Worm (Caenorhabditis elegans) whole organism, L3 larva: ENCODE data around the gene T05A7.13.

Source experiments
- R02D3.7 ChIP-seq: fragments of 150-350 bp; optimal IDR thresholded peaks from 2 replicates; lab custom pipeline; 2014; ENCODE audit warnings: missing biosample characterization, missing genetic modification characterization
- ZK546.5 ChIP-seq: sonication (generic microtip); optimal IDR thresholded peaks from 2 replicates; lab custom pipeline; 2017; ENCODE audit warnings: missing biosample characterization, missing genetic modification characterization
- aly-2 ChIP-seq: fragments of 150-350 bp; optimal IDR thresholded peaks from 2 replicates; lab custom pipeline; 2014; ENCODE audit warnings: missing biosample characterization, missing genetic modification characterization
- ama-1 ChIP-seq: fragments of 150-350 bp; optimal IDR thresholded peaks from 2 replicates; lab custom pipeline; 2018
- ceh-28 ChIP-seq: fragments of 150-350 bp; optimal IDR thresholded peaks from 2 replicates; lab custom pipeline; 2014; ENCODE audit warnings: missing biosample characterization, missing genetic modification reagents, missing genetic modification characterization
- ceh-82 ChIP-seq: fragments of 150-350 bp; optimal IDR thresholded peaks from 2 replicates; lab custom pipeline; 2014; ENCODE audit warnings: missing biosample characterization, missing genetic modification characterization
- ceh-9 ChIP-seq: sonication (generic microtip); optimal IDR thresholded peaks from 2 replicates; lab custom pipeline; 2018; ENCODE audit warnings: missing biosample characterization, missing genetic modification characterization
- daf-12 ChIP-seq: fragments of 150-350 bp; optimal IDR thresholded peaks from 2 replicates; lab custom pipeline; 2014; ENCODE audit warnings: missing biosample characterization, missing genetic modification reagents, missing genetic modification characterization
- egl-27 ChIP-seq: sonication (generic microtip); optimal IDR thresholded peaks from 4 replicates; lab custom pipeline; 2017; ENCODE audit warnings: missing biosample characterization, missing genetic modification reagents, missing genetic modification characterization
- egl-5 ChIP-seq: fragments of 150-350 bp; optimal IDR thresholded peaks from 2 replicates; lab custom pipeline; 2017; ENCODE audit warnings: missing biosample characterization, missing genetic modification reagents, missing genetic modification characterization, inconsistent platforms
- elt-2 ChIP-seq: sonication (generic microtip); optimal IDR thresholded peaks from 2 replicates; lab custom pipeline; 2016; ENCODE audit warnings: missing genetic modification reagents, mild to moderate bottlenecking, missing genetic modification characterization, missing compliant biosample characterization
- elt-3 ChIP-seq, 3 experiments: fragments of 150-350 bp in 1 of 3; sonication (generic microtip) in 2 of 3; optimal IDR thresholded peaks; 2 replicates in 2 of 3; 4 replicates in 1 of 3; lab custom pipeline; 2014 to 2017; ENCODE audit warnings: missing biosample characterization in 3 of 3, missing genetic modification characterization in 3 of 3
- fkh-10 ChIP-seq: sonication (generic microtip); optimal IDR thresholded peaks from 2 replicates; lab custom pipeline; 2017; ENCODE audit warnings: missing biosample characterization, missing genetic modification reagents, missing genetic modification characterization
- fkh-2 ChIP-seq: fragments of 150-350 bp; optimal IDR thresholded peaks from 2 replicates; lab custom pipeline; 2014; ENCODE audit warnings: missing biosample characterization, missing genetic modification reagents, missing genetic modification characterization
- fos-1 ChIP-seq: fragments of 150-350 bp; optimal IDR thresholded peaks from 2 replicates; lab custom pipeline; 2014; ENCODE audit warnings: missing biosample characterization, missing genetic modification characterization
- hmg-11 ChIP-seq: sonication (generic microtip); optimal IDR thresholded peaks from 2 replicates; lab custom pipeline; 2016; ENCODE audit warnings: missing genetic modification characterization, missing compliant biosample characterization
- lin-15B ChIP-seq: fragments of 150-350 bp; optimal IDR thresholded peaks from 2 replicates; lab custom pipeline; 2014; ENCODE audit warnings: missing biosample characterization, missing genetic modification characterization
- lin-39 ChIP-seq: fragments of 150-350 bp; optimal IDR thresholded peaks from 2 replicates; lab custom pipeline; 2018; ENCODE audit warnings: missing biosample characterization, missing genetic modification reagents, missing genetic modification characterization
- lsy-12 ChIP-seq: sonication (generic microtip); optimal IDR thresholded peaks from 2 replicates; lab custom pipeline; 2016; ENCODE audit warnings: mild to moderate bottlenecking, missing genetic modification characterization, missing compliant biosample characterization
- mml-1 ChIP-seq: fragments of 150-350 bp; sonication (generic microtip); optimal IDR thresholded peaks from 3 replicates; lab custom pipeline; 2014; ENCODE audit warnings: missing biosample characterization, missing genetic modification characterization
- nfya-1 ChIP-seq: sonication (generic microtip); optimal IDR thresholded peaks from 2 replicates; lab custom pipeline; 2017; ENCODE audit warnings: missing genetic modification characterization, mild to moderate bottlenecking, missing compliant biosample characterization, antibody characterized with exemption, moderate library complexity; ENCODE audit not compliant: insufficient read depth
- nhr-11 ChIP-seq: fragments of 150-350 bp; optimal IDR thresholded peaks from 2 replicates; lab custom pipeline; 2014; ENCODE audit warnings: missing biosample characterization, missing genetic modification characterization
- nhr-23 ChIP-seq: fragments of 150-350 bp; optimal IDR thresholded peaks from 2 replicates; lab custom pipeline; 2014; ENCODE audit warnings: missing biosample characterization, missing genetic modification reagents, missing genetic modification characterization
- nhr-237 ChIP-seq: fragments of 150-350 bp; optimal IDR thresholded peaks from 2 replicates; lab custom pipeline; 2014; ENCODE audit warnings: missing biosample characterization, missing genetic modification characterization
- nhr-25 ChIP-seq: sonication (generic microtip); optimal IDR thresholded peaks from 2 replicates; lab custom pipeline; 2017; ENCODE audit warnings: missing biosample characterization, missing genetic modification characterization
- nhr-43 ChIP-seq: sonication (generic microtip); optimal IDR thresholded peaks from 2 replicates; lab custom pipeline; 2016; ENCODE audit warnings: mild to moderate bottlenecking, missing genetic modification characterization, missing compliant biosample characterization; ENCODE audit not compliant: poor library complexity, severe bottlenecking
- nhr-76 ChIP-seq: fragments of 150-350 bp; sonication (generic microtip); optimal IDR thresholded peaks from 5 replicates; lab custom pipeline; 2014; ENCODE audit warnings: missing biosample characterization, missing genetic modification characterization
- nhr-77 ChIP-seq: fragments of 150-350 bp; optimal IDR thresholded peaks from 2 replicates; lab custom pipeline; 2014; ENCODE audit warnings: missing biosample characterization, missing genetic modification characterization
- pha-4 ChIP-seq: fragments of 150-350 bp; optimal IDR thresholded peaks from 2 replicates; lab custom pipeline; 2014; ENCODE audit warnings: missing biosample characterization, missing genetic modification reagents, missing genetic modification characterization
- pqm-1 ChIP-seq: fragments of 150-350 bp; optimal IDR thresholded peaks from 2 replicates; lab custom pipeline; 2017; ENCODE audit warnings: missing biosample characterization, missing genetic modification characterization, inconsistent platforms
- sea-2 ChIP-seq: fragments of 150-350 bp; sonication (generic microtip); optimal IDR thresholded peaks from 4 replicates; lab custom pipeline; 2014; ENCODE audit warnings: missing biosample characterization, missing genetic modification reagents, missing genetic modification characterization
- skn-1 ChIP-seq: fragments of 150-350 bp; optimal IDR thresholded peaks from 2 replicates; lab custom pipeline; 2014; ENCODE audit warnings: missing biosample characterization, missing genetic modification characterization
- snpc-4 ChIP-seq: fragments of 150-350 bp; optimal IDR thresholded peaks from 2 replicates; lab custom pipeline; 2014; ENCODE audit warnings: missing biosample characterization, missing genetic modification characterization
- unc-39 ChIP-seq: sonication (generic microtip); optimal IDR thresholded peaks from 4 replicates; lab custom pipeline; 2017; ENCODE audit warnings: missing biosample characterization, missing genetic modification characterization
- ztf-11 ChIP-seq: fragments of 150-350 bp; optimal IDR thresholded peaks from 2 replicates; lab custom pipeline; 2014; ENCODE audit warnings: missing biosample characterization, missing genetic modification characterization
- ztf-4 ChIP-seq: fragments of 150-350 bp; optimal IDR thresholded peaks from 2 replicates; lab custom pipeline; 2014; ENCODE audit warnings: missing biosample characterization, missing genetic modification characterization

T05A7.13 gene

DNA sequence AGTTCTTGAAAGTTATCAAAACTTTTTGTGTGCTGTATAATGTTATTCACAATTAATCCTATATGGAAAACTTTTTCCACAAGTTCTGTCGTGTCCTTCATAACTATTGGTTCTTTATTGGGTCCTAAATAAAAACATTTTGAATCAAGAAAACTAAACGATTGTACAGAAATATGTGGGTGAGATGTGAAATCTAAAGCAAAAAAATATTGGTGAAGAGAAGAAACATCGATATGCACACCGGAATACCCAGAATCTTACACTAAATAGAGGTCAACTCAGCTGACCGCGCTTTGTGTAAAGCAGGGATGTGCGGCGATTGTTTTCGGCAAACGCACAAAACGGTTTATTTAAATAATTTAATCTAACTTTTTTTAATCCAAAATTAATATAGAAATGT is at the start of gene T05A7.13:
Gene T05A7.13, minus strand, starts transcription at position 101 of the 400 bp plus-strand sequence.
- TF ChIP-seq fos-1 (tag; lab: Kevin White, UChicago) (no peak), nhr-76 (tag; lab: Kevin White, UChicago) (no peak), aly-2 (tag; lab: Kevin White, UChicago) (no peak), unc-39 (tag; lab: Kevin White, UChicago) (no peak), fkh-10 (GFP tag; lab: Kevin White, UChicago) (no peak), ceh-9 (tag; lab: Kevin White, UChicago) (no peak), fkh-2 (tag; lab: Kevin White, UChicago) (no peak)

DNA sequence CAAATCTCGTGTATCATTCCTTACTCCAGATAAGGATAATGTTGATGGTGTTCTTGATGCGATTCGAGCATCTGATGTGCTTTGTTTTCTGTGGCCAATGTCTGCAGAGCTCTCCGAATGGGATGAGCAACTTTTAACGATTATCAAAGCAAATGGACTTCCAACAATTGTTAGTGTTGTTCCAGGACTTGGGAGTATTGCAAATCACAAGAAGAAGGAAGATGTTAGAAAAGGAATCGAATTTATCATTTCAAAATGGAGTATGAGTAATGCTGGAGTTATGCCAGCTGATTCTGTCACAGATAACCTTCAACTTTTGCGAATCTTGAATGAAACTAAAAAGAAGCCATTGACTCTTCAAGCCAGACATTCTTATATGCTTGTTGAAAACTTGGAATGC is 49.6 kb upstream of the T05A7.13 start:
- TF ChIP-seq ceh-9 (tag; lab: Kevin White, UChicago) (no peak), aly-2 (tag; lab: Kevin White, UChicago) (no peak), ztf-11 (no peak), egl-5 (tag; lab: Kevin White, UChicago) (no peak), lin-15B (tag; lab: Kevin White, UChicago) (no peak), ZK546.5 (tag; lab: Kevin White, UChicago) (no peak), lin-39 (tag; lab: Kevin White, UChicago) (no peak), nhr-43 (tag; lab: Kevin White, UChicago) (no peak), elt-3 (tag; optimal IDR thresholded peaks at IDR 0.05; lab: Kevin White, UChicago) (no peak), pha-4 (tag; lab: Kevin White, UChicago) (no peak), R02D3.7 (no peak), daf-12 (tag; lab: Kevin White, UChicago) (no peak), mml-1 (no peak), nhr-11 (tag; lab: Kevin White, UChicago) (no peak), ceh-82 (no peak), ztf-4 (no peak), sea-2 (GFP tag; lab: Kevin White, UChicago) (no peak), egl-27 (tag; lab: Kevin White, UChicago) (no peak), nhr-76 (tag; lab: Kevin White, UChicago) (no peak)

DNA sequence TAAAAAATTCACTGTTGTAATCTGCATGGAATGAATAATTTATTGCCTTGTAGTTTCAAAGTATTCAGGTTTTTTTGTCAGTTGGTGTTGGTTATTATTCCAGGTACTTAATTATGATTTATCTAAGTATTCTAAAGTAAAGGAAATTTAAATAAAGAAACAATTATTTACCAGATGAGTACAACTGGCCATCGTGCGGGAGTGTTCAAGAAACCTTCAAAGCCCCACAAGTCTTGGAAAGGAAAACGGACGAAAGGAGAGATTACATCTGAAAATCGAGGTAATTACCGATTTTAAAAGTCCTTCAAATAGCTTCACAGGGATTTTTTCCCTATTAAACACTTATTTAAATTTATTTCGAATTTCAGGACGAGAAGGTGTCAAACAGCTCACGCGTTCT is 48.9 kb upstream of the T05A7.13 start, which contains the start of gene tag-151:
Gene tag-151, plus strand, starts transcription at position 158 of the 400 bp plus-strand sequence.
- peak; percentile 43 for TF ChIP-seq nhr-43 (tag; lab: Kevin White, UChicago)
- TF ChIP-seq elt-2 (tag; lab: Kevin White, UChicago), result peak; percentile 28
- peak; percentile 64 for TF ChIP-seq lsy-12 (tag; lab: Kevin White, UChicago)
- no peak for TF ChIP-seq skn-1 (tag; lab: Kevin White, UChicago)
- peak; percentile 53 for TF ChIP-seq aly-2 (tag; lab: Kevin White, UChicago)
- TF ChIP-seq nhr-237, result no peak

DNA sequence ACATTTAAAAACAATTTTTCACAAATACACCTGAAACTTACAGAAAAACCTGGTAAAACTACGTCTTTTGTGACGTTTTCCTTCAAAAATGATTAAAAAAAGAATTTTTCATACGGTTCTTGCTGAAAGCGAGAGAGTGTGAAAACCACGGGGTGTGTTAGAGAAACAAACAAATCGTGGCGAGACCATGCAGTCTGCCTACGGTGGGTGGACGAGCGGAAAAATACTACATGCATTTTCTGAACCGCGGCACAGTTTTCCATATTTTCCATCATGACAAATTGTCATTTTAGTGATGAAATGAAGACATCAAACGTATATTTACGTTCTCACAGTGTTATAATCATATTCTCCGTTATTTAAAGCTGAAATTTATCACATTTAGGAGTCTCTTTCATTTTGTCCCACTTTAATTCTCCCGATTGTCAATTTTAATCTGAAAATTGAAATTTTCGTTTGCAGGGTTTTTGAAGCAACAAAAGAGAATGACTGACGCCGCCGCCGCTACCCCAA is 45.2 kb upstream of the T05A7.13 start, which contains the start of the genes F10G7.9 and tsn-1:
Gene F10G7.9, minus strand, starts transcription at position 127 of the 513 bp plus-strand sequence.
Gene tsn-1, plus strand, starts transcription at position 463 of the 513 bp plus-strand sequence.
- TF ChIP-seq ceh-28 (peak; percentile 36), pqm-1 (tag; lab: Kevin White, UChicago) (peak; percentile 48), elt-3 (tag; optimal IDR thresholded peaks at IDR 0.05; lab: Kevin White, UChicago) (no peak), nhr-43 (tag; lab: Kevin White, UChicago) (peak; percentile 29), elt-2 (tag; lab: Kevin White, UChicago) (peak; percentile 68), lsy-12 (tag; lab: Kevin White, UChicago) (peak; percentile 83), nhr-25 (tag; lab: Kevin White, UChicago) (peak; percentile 81), ceh-82 (no peak), pha-4 (tag; lab: Kevin White, UChicago) (peak; percentile 77), lin-15B (tag; lab: Kevin White, UChicago) (peak; percentile 82), nhr-77 (no peak), skn-1 (tag; lab: Kevin White, UChicago) (peak; percentile 75), nhr-237 (no peak), nhr-23 (tag; lab: Kevin White, UChicago) (peak; percentile 63), ztf-11 (no peak), nhr-11 (tag; lab: Kevin White, UChicago) (no peak), ama-1 (lab: Kevin White, UChicago) (no peak), nfya-1 (tag; lab: Kevin White, UChicago) (peak; percentile 92), snpc-4 (tag; lab: Kevin White, UChicago) (no peak), hmg-11 (tag; lab: Kevin White, UChicago) (peak; percentile 61), lin-39 (tag; lab: Kevin White, UChicago) (no peak)
- TF ChIP-seq, all 47 proteins: peak for 12
